Fruit fly (Drosophila melanogaster) Kc167 (cell line): Measurements from ENCODE around the gene Nepl21.

Source experiments
- Sin3A ChIP-seq: fragments of >200 bp; optimal IDR thresholded peaks from 2 replicates; lab custom pipeline; 2018; ENCODE audit warnings: missing external identifiers
- h ChIP-seq: fragments of >200 bp; optimal IDR thresholded peaks from 3 replicates; lab custom pipeline; 2018; ENCODE audit warnings: missing external identifiers
- insv ChIP-seq: fragments of >200 bp; optimal IDR thresholded peaks from 3 replicates; lab custom pipeline; 2018; ENCODE audit warnings: missing external identifiers
- psq ChIP-seq: fragments of >200 bp; optimal IDR thresholded peaks from 2 replicates; lab custom pipeline; 2017; ENCODE audit warnings: missing external identifiers
- ttk ChIP-seq: sonication (Bioruptor generic); optimal IDR thresholded peaks from 2 replicates; lab custom pipeline; 2017; ENCODE audit warnings: missing external identifiers

DNA sequence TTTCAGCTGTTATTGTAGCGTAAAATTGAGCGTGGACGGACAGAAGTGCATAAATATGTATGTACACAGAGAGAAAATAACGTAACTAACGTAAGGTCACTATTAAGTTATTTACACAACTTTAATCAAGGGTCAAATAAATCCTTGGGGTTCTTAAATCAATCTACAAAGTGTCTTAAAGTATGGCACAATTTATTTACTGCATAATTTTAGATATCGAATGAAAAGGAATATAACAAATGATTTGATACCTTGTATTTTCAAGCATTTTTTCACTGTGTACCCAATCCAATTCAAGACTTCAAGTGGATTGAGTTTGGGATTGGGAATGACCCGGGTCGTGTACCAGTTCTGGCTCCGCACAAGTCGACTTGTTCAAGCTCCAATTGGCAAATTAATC, 41.5 kb upstream of the Nepl21 start:
- TF ChIP-seq Sin3A (lab: Kevin White, UChicago) (no peak), psq (lab: Kevin White, UChicago) (no peak), insv (lab: Kevin White, UChicago) (no peak), h (lab: Kevin White, UChicago) (no peak), ttk (lab: Kevin White, UChicago) (no peak)
